Worm (Caenorhabditis elegans): ENCODE measurements around the gene F07B10.4.

ce11 chrV:11225981-11226380, 36.9 kb downstream of the F07B10.4 start, which contains the start of gene bgal-1:
- no peak for TF ChIP-seq zfp-2 (tag; optimal IDR thresholded peaks at IDR 0.05)
- no peak for TF ChIP-seq ceh-32 (tag; optimal IDR thresholded peaks at IDR 0.05; ENCODE audit: poor library complexity)
- TF ChIP-seq lin-15B (tag; optimal IDR thresholded peaks at IDR 0.05), result no peak
- no peak for TF ChIP-seq nhr-237 (tag; optimal IDR thresholded peaks at IDR 0.05)
- TF ChIP-seq skn-1 (tag; optimal IDR thresholded peaks at IDR 0.05), result no peak
